Worm (Caenorhabditis elegans): ENCODE data around the gene Y53F4B.36.

ce11 chrII:15195346-15195745, 19.6 kb downstream of the Y53F4B.36 start:
- TF ChIP-seq aly-2 (tag; optimal IDR thresholded peaks at IDR 0.05) (no peak), lin-39 (tag; optimal IDR thresholded peaks at IDR 0.05) (no peak), ZK546.5 (tag; optimal IDR thresholded peaks at IDR 0.05) (no peak), ama-1 (optimal IDR thresholded peaks at IDR 0.05) (no peak), nhr-25 (tag; optimal IDR thresholded peaks at IDR 0.05) (no peak), sma-3 (GFP tag; optimal IDR thresholded peaks at IDR 0.05) (no peak), nhr-77 (tag; optimal IDR thresholded peaks at IDR 0.05) (no peak), nhr-6 (tag; optimal IDR thresholded peaks at IDR 0.05) (no peak)
